Worm (Caenorhabditis elegans) whole organism, L1 larva: ENCODE results near the gene dml-1.

ENCODE experiments used
- C34B4.2 ChIP-seq: sonication (generic microtip); optimal IDR thresholded peaks from 2 replicates; lab custom pipeline; 2017; ENCODE audit warnings: mild to moderate bottlenecking, missing genetic modification characterization, missing compliant biosample characterization
- F16B12.6 ChIP-seq: fragments of 150-350 bp; optimal IDR thresholded peaks from 2 replicates; lab custom pipeline; 2014; ENCODE audit warnings: missing biosample characterization, missing genetic modification characterization
- ceh-8 ChIP-seq: fragments of 200-800 bp; sonication (Bioruptor generic); optimal IDR thresholded peaks from 2 replicates; lab custom pipeline; 2018; ENCODE audit warnings: mild to moderate bottlenecking, missing genetic modification characterization, moderate library complexity, missing compliant biosample characterization
- ceh-82 ChIP-seq, 3 experiments: fragments of 150-350 bp in 1 of 3; sonication (generic microtip) in 2 of 3; optimal IDR thresholded peaks; 2 replicates each; lab custom pipeline; 2014 to 2017; ENCODE audit warnings: missing biosample characterization in 3 of 3, missing genetic modification characterization in 3 of 3
- ceh-88 ChIP-seq: fragments of 200-800 bp; sonication (Bioruptor generic); IDR thresholded peaks from 2 replicates; pipeline ENCODE4 v1.3.6; 2022; ENCODE audit warnings: missing genetic modification characterization, missing compliant biosample characterization
- dpl-1 ChIP-seq, 3 experiments: fragments of 150-350 bp in 2 of 3; sonication (generic microtip) in 1 of 3; optimal IDR thresholded peaks; 2 replicates each; lab custom pipeline; 2014 to 2017; ENCODE audit warnings: missing biosample characterization in 3 of 3, missing genetic modification characterization in 3 of 3, missing genetic modification reagents in 3 of 3
- dsc-1 ChIP-seq: sonication (generic microtip); optimal IDR thresholded peaks from 2 replicates; lab custom pipeline; 2016; ENCODE audit warnings: mild to moderate bottlenecking, missing genetic modification characterization, missing compliant biosample characterization
- efl-1 ChIP-seq, 4 experiments: fragments of 150-350 bp; optimal IDR thresholded peaks in 3 of 4; peaks in 1 of 4; 1 replicate in 1 of 4; 2 replicates in 3 of 4; lab custom pipeline; 2014; ENCODE audit warnings: missing biosample characterization in 2 of 4, missing genetic modification characterization in 2 of 4, missing genetic modification reagents in 2 of 4
- efl-3 ChIP-seq: fragments of 200-800 bp; sonication (Bioruptor generic); optimal IDR thresholded peaks from 2 replicates; lab custom pipeline; 2018; ENCODE audit warnings: mild to moderate bottlenecking, missing genetic modification characterization, missing compliant biosample characterization
- egl-13 ChIP-seq: sonication (generic microtip); optimal IDR thresholded peaks from 2 replicates; lab custom pipeline; 2016; ENCODE audit warnings: missing genotype, missing genetic modification reagents, missing genetic modification characterization, missing compliant biosample characterization
- egl-27 ChIP-seq, 2 experiments: fragments of 150-350 bp in 1 of 2; sonication (generic microtip); optimal IDR thresholded peaks; 3 replicates each; lab custom pipeline; 2017 to 2018; ENCODE audit warnings: missing biosample characterization in 2 of 2, missing genetic modification characterization in 2 of 2, missing genetic modification reagents in 2 of 2
- elt-3 ChIP-seq, 6 experiments: fragments of 150-350 bp in 1 of 6; sonication (generic microtip); optimal IDR thresholded peaks; 2 replicates each; lab custom pipeline; 2017 to 2018; ENCODE audit warnings: missing biosample characterization in 6 of 6, missing genetic modification characterization in 6 of 6, inconsistent platforms in 1 of 6
- fos-1 ChIP-seq: fragments of 150-350 bp; optimal IDR thresholded peaks from 2 replicates; lab custom pipeline; 2014; ENCODE audit warnings: missing biosample characterization, missing genetic modification characterization
- hlh-4 ChIP-seq: sonication (generic microtip); optimal IDR thresholded peaks from 2 replicates; lab custom pipeline; 2016; ENCODE audit warnings: mild to moderate bottlenecking, missing genetic modification characterization, missing compliant biosample characterization
- jun-1 ChIP-seq: fragments of 150-350 bp; optimal IDR thresholded peaks from 2 replicates; lab custom pipeline; 2014; ENCODE audit warnings: missing biosample characterization, missing genetic modification reagents, missing genetic modification characterization
- lin-35 ChIP-seq, 2 experiments: fragments of 150-350 bp; optimal IDR thresholded peaks; 2 replicates each; lab custom pipeline; 2014; ENCODE audit warnings: missing biosample characterization in 2 of 2, missing genetic modification characterization in 2 of 2, missing genetic modification reagents in 2 of 2
- lsy-2 ChIP-seq, 2 experiments: fragments of 150-350 bp; optimal IDR thresholded peaks; 2 replicates each; lab custom pipeline; 2014; ENCODE audit warnings: missing biosample characterization in 2 of 2, missing genetic modification characterization in 2 of 2
- mep-1 ChIP-seq: fragments of 150-350 bp; optimal IDR thresholded peaks from 2 replicates; lab custom pipeline; 2014; ENCODE audit warnings: missing biosample characterization, missing genetic modification characterization
- nhr-11 ChIP-seq: fragments of 150-350 bp; optimal IDR thresholded peaks from 2 replicates; lab custom pipeline; 2014; ENCODE audit warnings: missing biosample characterization, missing genetic modification characterization
- nhr-19 ChIP-seq: fragments of 200-800 bp; sonication (Bioruptor generic); conservative IDR thresholded peaks from 2 replicates; pipeline ENCODE4 v1.3.6; 2022; ENCODE audit warnings: missing genetic modification characterization, missing compliant biosample characterization
- nhr-20 ChIP-seq: sonication (generic microtip); optimal IDR thresholded peaks from 2 replicates; lab custom pipeline; 2016; ENCODE audit warnings: mild to moderate bottlenecking, missing genetic modification characterization, missing compliant biosample characterization
- nhr-77 ChIP-seq: fragments of 150-350 bp; optimal IDR thresholded peaks from 2 replicates; lab custom pipeline; 2014; ENCODE audit warnings: missing biosample characterization, missing genetic modification characterization
- nhr-85 ChIP-seq: sonication (generic microtip); peaks from one replicate; lab custom pipeline; 2016; ENCODE audit warnings: missing genetic modification characterization, inconsistent platforms, missing compliant biosample characterization
- skn-1 ChIP-seq: fragments of 150-350 bp; optimal IDR thresholded peaks from 2 replicates; lab custom pipeline; 2014; ENCODE audit warnings: missing biosample characterization, missing genetic modification characterization
- sptf-1 ChIP-seq: fragments of 150-350 bp; optimal IDR thresholded peaks from 2 replicates; lab custom pipeline; 2014; ENCODE audit warnings: missing biosample characterization, missing genetic modification characterization
- sup-37 ChIP-seq: fragments of 200-800 bp; sonication (Bioruptor generic); optimal IDR thresholded peaks from 2 replicates; lab custom pipeline; 2018; ENCODE audit warnings: mild to moderate bottlenecking, missing genetic modification characterization, missing compliant biosample characterization
- tlp-1 ChIP-seq: fragments of 150-350 bp; optimal IDR thresholded peaks from 2 replicates; lab custom pipeline; 2014; ENCODE audit warnings: missing biosample characterization, missing genetic modification characterization
- unc-130 ChIP-seq: fragments of 150-350 bp; optimal IDR thresholded peaks from 2 replicates; lab custom pipeline; 2017; ENCODE audit warnings: missing biosample characterization, missing genetic modification characterization, inconsistent platforms
- unc-30 ChIP-seq: sonication (generic microtip); optimal IDR thresholded peaks from 2 replicates; lab custom pipeline; 2017; ENCODE audit warnings: missing biosample characterization, missing genetic modification characterization
- unc-98 ChIP-seq: fragments of 200-800 bp; sonication (Bioruptor generic); IDR thresholded peaks from 2 replicates; pipeline ENCODE4 v1.3.6; 2022; ENCODE audit warnings: missing genetic modification characterization, missing compliant biosample characterization
- zip-4 ChIP-seq: fragments of 200-800 bp; sonication (Bioruptor generic); optimal IDR thresholded peaks from 2 replicates; lab custom pipeline; 2018; ENCODE audit warnings: mild to moderate bottlenecking, missing genetic modification characterization, moderate library complexity, missing compliant biosample characterization
- ztf-11 ChIP-seq, 2 experiments: sonication (generic microtip); optimal IDR thresholded peaks; 2 replicates each; lab custom pipeline; 2016 to 2017; ENCODE audit warnings: missing genetic modification characterization in 2 of 2, missing biosample characterization in 1 of 2, missing compliant biosample characterization in 1 of 2

dml-1 gene

ce11 chrIV:2846264-2846663 lies 40.5 kb upstream of the dml-1 start, which contains the start of gene Y54G2A.40:
Y54G2A.40 (plus strand) TSS chrIV:2846476.
- TF ChIP-seq dpl-1 (GFP tag; optimal IDR thresholded peaks at IDR 0.05; lab: Kevin White, UChicago) (peak; percentile 3 to 70 (median 38)), F16B12.6 (tag; lab: Kevin White, UChicago) (peak; percentile 77), mep-1 (tag; lab: Kevin White, UChicago) (peak; percentile 8), fos-1 (no peak), lsy-2 (tag; optimal IDR thresholded peaks at IDR 0.05; lab: Kevin White, UChicago) (peak; percentile 32 to 64), efl-1 (optimal IDR thresholded peaks at IDR 0.05; lab: Kevin White, UChicago) (peak; percentile 58 to 68), efl-1 (GFP tag; optimal IDR thresholded peaks at IDR 0.05 in 1 of 2; lab: Kevin White, UChicago) (peak; percentile 31 to 56), lin-35 (GFP tag; optimal IDR thresholded peaks at IDR 0.05; lab: Kevin White, UChicago) (peak; percentile 29 to 56), hlh-4 (no peak)
- TF ChIP-seq, all 84 proteins: peak for 6

ce11 chrIV:2849269-2849668 lies 37.5 kb upstream of the dml-1 start:
- TF ChIP-seq ceh-88 (GFP tag; lab: Robert Waterston, UW) (no peak), zip-4 (GFP tag; lab: Kevin White, UChicago) (no peak), tlp-1 (tag; lab: Kevin White, UChicago) (no peak), sup-37 (GFP tag; lab: Kevin White, UChicago) (no peak), egl-27 (tag; optimal IDR thresholded peaks at IDR 0.05; lab: Kevin White, UChicago) (no peak), skn-1 (tag; lab: Kevin White, UChicago) (no peak), sptf-1 (tag; lab: Kevin White, UChicago) (no peak), nhr-20 (tag; lab: Kevin White, UChicago) (no peak), fos-1 (no peak), nhr-11 (no peak), ceh-82 (tag; optimal IDR thresholded peaks at IDR 0.05; lab: Kevin White, UChicago) (no peak)

ce11 chrIV:2850586-2850985 lies 36.2 kb upstream of the dml-1 start, which contains the start of gene clec-85:
clec-85 (plus strand) TSS chrIV:2850886.
- TF ChIP-seq nhr-85, result no peak
- no peak for TF ChIP-seq egl-13 (tag; lab: Kevin White, UChicago)
- TF ChIP-seq ceh-8 (GFP tag; lab: Kevin White, UChicago), result no peak
- no peak for TF ChIP-seq efl-1 (optimal IDR thresholded peaks at IDR 0.05; lab: Kevin White, UChicago)
- TF ChIP-seq efl-1 (GFP tag; optimal IDR thresholded peaks at IDR 0.05 in 1 of 2; lab: Kevin White, UChicago), result no peak
- no peak for TF ChIP-seq unc-98
- TF ChIP-seq F16B12.6 (tag; lab: Kevin White, UChicago), result no peak
- no peak for TF ChIP-seq nhr-19
- TF ChIP-seq unc-130 (tag; lab: Kevin White, UChicago), result no peak
- TF ChIP-seq elt-3 (tag; optimal IDR thresholded peaks at IDR 0.05; lab: Kevin White, UChicago), result no peak
- TF ChIP-seq jun-1 (tag; lab: Kevin White, UChicago), result no peak
- no peak for TF ChIP-seq mep-1 (tag; lab: Kevin White, UChicago)
- TF ChIP-seq efl-3 (GFP tag; lab: Kevin White, UChicago), result no peak
- TF ChIP-seq dsc-1 (tag; lab: Kevin White, UChicago), result no peak
- TF ChIP-seq, all 84 proteins: peak for 0

ce11 chrIV:2851625-2852024 lies 35.1 kb upstream of the dml-1 start:
- TF ChIP-seq ztf-11 (tag; optimal IDR thresholded peaks at IDR 0.05; lab: Kevin White, UChicago) (no peak), C34B4.2 (tag; lab: Kevin White, UChicago) (no peak), efl-1 (optimal IDR thresholded peaks at IDR 0.05; lab: Kevin White, UChicago) (no peak), efl-1 (GFP tag; optimal IDR thresholded peaks at IDR 0.05 in 1 of 2; lab: Kevin White, UChicago) (no peak), unc-30 (no peak), unc-98 (no peak)

- TF ChIP-seq tlp-1 (tag; lab: Kevin White, UChicago), result no peak
- TF ChIP-seq nhr-77, result no peak
Measured at ce11 chrIV:2853164-2853563, 33.6 kb upstream of the dml-1 start, which contains the start of gene Y54G2A.49. Y54G2A.49 (minus strand) TSS chrIV:2853264.
